Fruit fly (Drosophila melanogaster) whole organism, embryonic: ENCODE measurements around the gene CG31752.

Experiments used
- B-H1 ChIP-seq: fragments of 200-800 bp; sonication (Bioruptor generic); IDR thresholded peaks from 3 replicates; pipeline ENCODE4 v1.3.6; 2022; ENCODE audit warnings: missing biosample characterization, missing genetic modification characterization
- BtbVII ChIP-seq: fragments of 200-800 bp; sonication (Bioruptor generic); optimal IDR thresholded peaks from 3 replicates; lab custom pipeline; 2017; ENCODE audit warnings: missing biosample characterization, mild to moderate bottlenecking, missing genetic modification characterization
- CG10431 ChIP-seq: fragments of 200-800 bp; sonication (Bioruptor generic); optimal IDR thresholded peaks from 3 replicates; lab custom pipeline; 2018; ENCODE audit warnings: missing biosample characterization, mild to moderate bottlenecking, missing genetic modification characterization
- CG10462 ChIP-seq: fragments of 200-800 bp; sonication (Bioruptor generic); optimal IDR thresholded peaks from 2 replicates; lab custom pipeline; 2016; ENCODE audit warnings: missing biosample characterization, missing genetic modification characterization
- CG11696 ChIP-seq: fragments of 200-800 bp; sonication (Bioruptor generic); IDR thresholded peaks from 2 replicates; pipeline ENCODE4 v1.3.6; 2022; ENCODE audit warnings: missing biosample characterization, missing genetic modification characterization
- CG12236 ChIP-seq: fragments of 200-800 bp; sonication (Bioruptor generic); optimal IDR thresholded peaks from 2 replicates; lab custom pipeline; 2016; ENCODE audit warnings: missing biosample characterization, missing genetic modification characterization
- CG15073 ChIP-seq: fragments of 200-800 bp; sonication (Bioruptor generic); optimal IDR thresholded peaks from 2 replicates; lab custom pipeline; 2016; ENCODE audit warnings: missing biosample characterization, missing genetic modification characterization
- CG15514 ChIP-seq: fragments of 200-800 bp; sonication (Bioruptor generic); optimal IDR thresholded peaks from 3 replicates; lab custom pipeline; 2017; ENCODE audit warnings: missing biosample characterization, missing genetic modification characterization, mild to moderate bottlenecking, moderate library complexity, missing genetic modification reagents
- CG17361 ChIP-seq: fragments of 200-800 bp; sonication (Bioruptor generic); IDR thresholded peaks from 3 replicates; pipeline ENCODE4 v1.3.6; 2022; ENCODE audit warnings: missing biosample characterization, missing genetic modification characterization
- CG17385 ChIP-seq: fragments of 200-800 bp; sonication (Bioruptor generic); optimal IDR thresholded peaks from 3 replicates; lab custom pipeline; 2018; ENCODE audit warnings: missing biosample characterization, mild to moderate bottlenecking, missing genetic modification characterization
- CG31441 ChIP-seq: fragments of 200-800 bp; sonication (Bioruptor generic); IDR thresholded peaks from 2 replicates; pipeline ENCODE4 v1.3.6; 2022; ENCODE audit warnings: missing biosample characterization, missing genetic modification characterization
- CG3163 ChIP-seq: fragments of 200-800 bp; sonication (Bioruptor generic); optimal IDR thresholded peaks from 3 replicates; lab custom pipeline; 2016; ENCODE audit warnings: missing biosample characterization, missing genetic modification characterization
- CG34422 ChIP-seq: fragments of 200-800 bp; sonication (Bioruptor generic); IDR thresholded peaks from 3 replicates; pipeline ENCODE4 v1.3.6; 2022; ENCODE audit warnings: missing biosample characterization, missing genetic modification characterization
- CG3726 ChIP-seq: fragments of 200-800 bp; sonication (Bioruptor generic); IDR thresholded peaks from 3 replicates; pipeline ENCODE4, ENCODE4 v1.3.6; 2022; ENCODE audit warnings: missing biosample characterization, missing genetic modification characterization
- CG8089 ChIP-seq: fragments of 200-800 bp; sonication (Bioruptor generic); optimal IDR thresholded peaks from 3 replicates; lab custom pipeline; 2016; ENCODE audit warnings: missing biosample characterization, missing genetic modification characterization
- CG8290 ChIP-seq, 3 experiments: fragments of 200-800 bp; sonication (Bioruptor generic); optimal IDR thresholded peaks; 2 replicates each; lab custom pipeline; 2016 to 2019; ENCODE audit warnings: missing biosample characterization in 3 of 3, missing genetic modification characterization in 3 of 3, mild to moderate bottlenecking in 2 of 3, moderate library complexity in 1 of 3
- CG8478 ChIP-seq: fragments of >200 bp; optimal IDR thresholded peaks from 2 replicates; lab custom pipeline; 2018
- Dbx ChIP-seq: fragments of 200-800 bp; sonication (Bioruptor generic); IDR thresholded peaks from 3 replicates; pipeline ENCODE4 v1.3.6; 2022; ENCODE audit warnings: missing biosample characterization, missing genetic modification characterization
- Dek ChIP-seq: fragments of 200-800 bp; sonication (Bioruptor generic); optimal IDR thresholded peaks from 3 replicates; lab custom pipeline; 2019; ENCODE audit warnings: missing biosample characterization, mild to moderate bottlenecking, missing genetic modification characterization, moderate library complexity
- Dp ChIP-seq: fragments of 200-800 bp; sonication (Bioruptor generic); optimal IDR thresholded peaks from 2 replicates; lab custom pipeline; 2018; ENCODE audit warnings: missing biosample characterization, mild to moderate bottlenecking, missing genetic modification characterization, moderate library complexity
- ERR ChIP-seq: fragments of 200-800 bp; sonication (Bioruptor generic); optimal IDR thresholded peaks from 2 replicates; lab custom pipeline; 2016; ENCODE audit warnings: missing biosample characterization, missing genetic modification characterization
- HHEX ChIP-seq: fragments of 200-800 bp; sonication (Bioruptor generic); optimal IDR thresholded peaks from 3 replicates; lab custom pipeline; 2017; ENCODE audit warnings: missing biosample characterization, mild to moderate bottlenecking, missing genetic modification characterization, missing genetic modification reagents
- Hand ChIP-seq: fragments of 200-800 bp; sonication (Bioruptor generic); optimal IDR thresholded peaks from 2 replicates; lab custom pipeline; 2017; ENCODE audit warnings: mild to moderate bottlenecking, missing biosample characterization, missing genetic modification reagents, missing genetic modification characterization
- Hr78 ChIP-seq, 2 experiments: fragments of 200-800 bp in 1 of 2; fragments of >200 bp in 1 of 2; sonication (Bioruptor generic) in 1 of 2; optimal IDR thresholded peaks; 2 replicates each; lab custom pipeline; 2017 to 2019; ENCODE audit warnings: missing biosample characterization in 2 of 2, missing genetic modification characterization in 2 of 2, mild to moderate bottlenecking in 1 of 2, moderate library complexity in 1 of 2
- Mrtf ChIP-seq: fragments of 200-800 bp; sonication (Bioruptor generic); IDR thresholded peaks from 3 replicates; pipeline ENCODE4 v1.3.6; 2022; ENCODE audit warnings: missing biosample characterization, missing genetic modification characterization
- Scr ChIP-seq: fragments of 200-800 bp; sonication (Bioruptor generic); IDR thresholded peaks from 2 replicates; pipeline ENCODE4 v1.3.6; 2022; ENCODE audit warnings: missing biosample characterization, missing genetic modification characterization; ENCODE audit not compliant: partially characterized antibody
- Trl ChIP-seq, 3 experiments: fragments of >200 bp in 2 of 3; fragments of 200-800 bp in 1 of 3; sonication (Bioruptor generic) in 1 of 3; optimal IDR thresholded peaks; 2 replicates in 1 of 3; 3 replicates in 2 of 3; lab custom pipeline; 2016 to 2017; ENCODE audit warnings: missing biosample characterization in 1 of 3, missing genetic modification characterization in 1 of 3
- amos ChIP-seq: fragments of 200-800 bp; sonication (Bioruptor generic); IDR thresholded peaks from 2 replicates; pipeline ENCODE4 v1.3.6; 2022; ENCODE audit warnings: missing biosample characterization, missing genetic modification characterization; ENCODE audit not compliant: partially characterized antibody
- ara ChIP-seq: fragments of 200-800 bp; sonication (Bioruptor generic); IDR thresholded peaks from 2 replicates; pipeline ENCODE4 v1.3.6; 2022; ENCODE audit warnings: missing biosample characterization, missing genetic modification characterization
- bbx ChIP-seq: fragments of 200-800 bp; sonication (Bioruptor generic); IDR thresholded peaks from 2 replicates; pipeline ENCODE4 v1.3.6; 2022; ENCODE audit warnings: missing biosample characterization, missing genetic modification characterization; ENCODE audit not compliant: partially characterized antibody
- chinmo ChIP-seq: fragments of 200-800 bp; sonication (Bioruptor generic); IDR thresholded peaks from 4 replicates; pipeline ENCODE4 v1.3.6; 2022; ENCODE audit warnings: missing biosample characterization, missing genetic modification characterization; ENCODE audit not compliant: partially characterized antibody
- chn ChIP-seq: fragments of 200-800 bp; sonication (Bioruptor generic); optimal IDR thresholded peaks from 2 replicates; lab custom pipeline; 2016; ENCODE audit warnings: missing biosample characterization, missing genetic modification characterization
- corto ChIP-seq: fragments of 200-800 bp; sonication (Bioruptor generic); optimal IDR thresholded peaks from 2 replicates; lab custom pipeline; 2016; ENCODE audit warnings: missing biosample characterization, mild to moderate bottlenecking, missing genetic modification characterization, moderate library complexity
- croc ChIP-seq: fragments of 200-800 bp; sonication (Bioruptor generic); conservative IDR thresholded peaks from 3 replicates; pipeline ENCODE4 v1.3.6; 2022; ENCODE audit warnings: missing biosample characterization, missing genetic modification characterization
- crol ChIP-seq: fragments of 200-800 bp; sonication (Bioruptor generic); IDR thresholded peaks from 2 replicates; pipeline ENCODE4 v1.3.6; 2022; ENCODE audit warnings: missing biosample characterization, missing genetic modification characterization
- cwo ChIP-seq: fragments of 200-800 bp; sonication (Bioruptor generic); optimal IDR thresholded peaks from 3 replicates; lab custom pipeline; 2017; ENCODE audit warnings: missing biosample characterization, missing genetic modification characterization, mild to moderate bottlenecking, moderate library complexity, missing genetic modification reagents
- dati ChIP-seq: fragments of 200-800 bp; sonication (Bioruptor generic); IDR thresholded peaks from 2 replicates; pipeline ENCODE4 v1.3.6; 2022; ENCODE audit warnings: missing biosample characterization, missing genetic modification characterization
- dmrt99B ChIP-seq: fragments of 200-800 bp; sonication (Bioruptor generic); optimal IDR thresholded peaks from 2 replicates; lab custom pipeline; 2018; ENCODE audit warnings: missing biosample characterization, mild to moderate bottlenecking, missing genetic modification characterization, moderate library complexity
- gem ChIP-seq: fragments of 200-800 bp; sonication (Bioruptor generic); optimal IDR thresholded peaks from 2 replicates; lab custom pipeline; 2019; ENCODE audit warnings: missing biosample characterization, mild to moderate bottlenecking, missing genetic modification characterization, moderate library complexity
- jigr1 ChIP-seq: fragments of 200-800 bp; sonication (Bioruptor generic); IDR thresholded peaks from 3 replicates; pipeline ENCODE4 v1.3.6; 2022; ENCODE audit warnings: missing biosample characterization, missing genetic modification characterization
- kah ChIP-seq: fragments of 200-800 bp; sonication (Bioruptor generic); optimal IDR thresholded peaks from 2 replicates; lab custom pipeline; 2018; ENCODE audit warnings: missing biosample characterization, mild to moderate bottlenecking, missing genetic modification characterization
- mld ChIP-seq: fragments of 200-800 bp; sonication (Bioruptor generic); IDR thresholded peaks from 3 replicates; pipeline ENCODE4 v1.3.6; 2022; ENCODE audit warnings: missing biosample characterization, missing genetic modification characterization; ENCODE audit not compliant: partially characterized antibody
- nmo ChIP-seq: fragments of 200-800 bp; sonication (Bioruptor generic); optimal IDR thresholded peaks from 2 replicates; lab custom pipeline; 2018; ENCODE audit warnings: missing biosample characterization, mild to moderate bottlenecking, missing genetic modification characterization, moderate library complexity
- rib ChIP-seq: fragments of 200-800 bp; sonication (Bioruptor generic); IDR thresholded peaks from 2 replicates; pipeline ENCODE4 v1.3.6; 2022; ENCODE audit warnings: missing biosample characterization, missing genetic modification characterization
- sd ChIP-seq: fragments of 200-800 bp; sonication (Bioruptor generic); optimal IDR thresholded peaks from 3 replicates; lab custom pipeline; 2018; ENCODE audit warnings: missing biosample characterization, mild to moderate bottlenecking, missing genetic modification characterization, moderate library complexity
- sim ChIP-seq: fragments of 200-800 bp; sonication (Bioruptor generic); IDR thresholded peaks from 2 replicates; pipeline ENCODE4 v1.3.6; 2022; ENCODE audit warnings: missing biosample characterization, missing genetic modification characterization
- sqz ChIP-seq: fragments of 200-800 bp; sonication (Bioruptor generic); optimal IDR thresholded peaks from 3 replicates; lab custom pipeline; 2018; ENCODE audit warnings: missing biosample characterization, mild to moderate bottlenecking, missing genetic modification characterization
- tgo ChIP-seq: fragments of 200-800 bp; sonication (Bioruptor generic); IDR thresholded peaks from 3 replicates; pipeline ENCODE4 v1.3.6; 2022; ENCODE audit warnings: missing biosample characterization, missing genetic modification characterization
- zen ChIP-seq: fragments of 200-800 bp; sonication (Bioruptor generic); optimal IDR thresholded peaks from 3 replicates; lab custom pipeline; 2018; ENCODE audit warnings: missing biosample characterization, mild to moderate bottlenecking, missing genetic modification characterization, moderate library complexity

Gene CG31752

dm6 chr2L:18844917-18845509 is 3.9 kb upstream of the CG31752 start, which contains the start of gene CG17321 (continued):
- TF ChIP-seq CG3163 (GFP tag; lab: Kevin White, UChicago): no peak
- peak; percentile 19 for TF ChIP-seq CG17385 (GFP tag; lab: Kevin White, UChicago)
- no peak for TF ChIP-seq nmo (GFP tag; lab: Kevin White, UChicago)
- no peak for TF ChIP-seq jigr1 (GFP tag; lab: Robert Waterston, UW)
- TF ChIP-seq dmrt99B (tag; lab: Kevin White, UChicago): no peak
- TF ChIP-seq CG17361 (GFP tag; lab: Robert Waterston, UW): no peak
- no peak for TF ChIP-seq ERR
- no peak for TF ChIP-seq B-H1
- no peak for TF ChIP-seq Hr78 (GFP tag; optimal IDR thresholded peaks at IDR 0.05; lab: Kevin White, UChicago)
- TF ChIP-seq Dbx: 0 out of 3 replicates have a peak, but pooled peaks have one; percentile 25
- peak; percentile 14 for TF ChIP-seq Hand
- no peak for TF ChIP-seq CG31441 (GFP tag; lab: Robert Waterston, UW)
- TF ChIP-seq zen (tag; lab: Kevin White, UChicago): no peak
- no peak for TF ChIP-seq BtbVII (GFP tag; lab: Kevin White, UChicago)
- no peak for TF ChIP-seq chn (GFP tag; lab: Kevin White, UChicago)
- TF ChIP-seq CG8290 (GFP tag; optimal IDR thresholded peaks at IDR 0.05; lab: Kevin White, UChicago): no peak
- TF ChIP-seq CG8290 (tag; optimal IDR thresholded peaks at IDR 0.05; lab: Kevin White, UChicago): peak in 1 of 2 experiments; percentile 2
- TF ChIP-seq CG8478 (lab: Kevin White, UChicago): no peak
- TF ChIP-seq CG10462 (GFP tag; lab: Kevin White, UChicago): no peak
- peak; percentile 20; the same call in 1 of the 3 replicates for TF ChIP-seq CG34422 (GFP tag; lab: Robert Waterston, UW)
- no peak for TF ChIP-seq gem (tag; lab: Kevin White, UChicago)
- TF ChIP-seq Dp (GFP tag; lab: Kevin White, UChicago): no peak
- TF ChIP-seq kah (GFP tag; lab: Kevin White, UChicago): no peak
- no peak for TF ChIP-seq bbx (GFP tag; lab: Robert Waterston, UW)
- no peak; the same call in 1 of the 2 replicates for TF ChIP-seq amos (GFP tag; lab: Robert Waterston, UW)
- no peak for TF ChIP-seq Dek (tag; lab: Kevin White, UChicago)
- TF ChIP-seq CG15514: peak; percentile 97
- no peak for TF ChIP-seq cwo (GFP tag; lab: Kevin White, UChicago)
- no peak for TF ChIP-seq HHEX
- no peak for TF ChIP-seq CG12236 (GFP tag; lab: Kevin White, UChicago)
- no peak for TF ChIP-seq ara (GFP tag; lab: Robert Waterston, UW)
- 0 out of 4 replicates have a peak, but pooled peaks have one; percentile 29 for TF ChIP-seq chinmo
- no peak for TF ChIP-seq CG11696 (GFP tag; lab: Robert Waterston, UW)
- no peak for TF ChIP-seq Scr (GFP tag; lab: Robert Waterston, UW)
- TF ChIP-seq rib (GFP tag; lab: Robert Waterston, UW): no peak
- TF ChIP-seq croc (GFP tag; lab: Robert Waterston, UW): no peak
- no peak for TF ChIP-seq mld (GFP tag; lab: Robert Waterston, UW)
- TF ChIP-seq corto: no peak
- TF ChIP-seq CG15073 (GFP tag; lab: Kevin White, UChicago): no peak
- no peak for TF ChIP-seq sqz (GFP tag; lab: Kevin White, UChicago)
- no peak for TF ChIP-seq dati (GFP tag; lab: Robert Waterston, UW)
- TF ChIP-seq CG8089 (GFP tag; lab: Kevin White, UChicago): no peak
- no peak for TF ChIP-seq tgo
- TF ChIP-seq CG10431 (GFP tag; lab: Kevin White, UChicago): no peak
- TF ChIP-seq crol (GFP tag; lab: Robert Waterston, UW): peak; percentile 68
- no peak for TF ChIP-seq sd (tag; lab: Kevin White, UChicago)
- no peak for TF ChIP-seq Mrtf (GFP tag; lab: Robert Waterston, UW)
- peak; percentile 80 to 94 for TF ChIP-seq Trl (optimal IDR thresholded peaks at IDR 0.05; lab: Kevin White, UChicago)
- TF ChIP-seq Trl (GFP tag; optimal IDR thresholded peaks at IDR 0.05; lab: Kevin White, UChicago): no peak
- no peak for TF ChIP-seq sim
- TF ChIP-seq CG3726 (GFP tag; lab: Robert Waterston, UW): no peak
